Worm (Caenorhabditis elegans) whole organism, L4 larva: ENCODE data around the gene del-6.

ENCODE experiments used
- F37D6.2 ChIP-seq: sonication (generic microtip); optimal IDR thresholded peaks from 2 replicates; lab custom pipeline; 2016; ENCODE audit warnings: mild to moderate bottlenecking, missing genetic modification characterization, missing compliant biosample characterization
- F49E8.2 ChIP-seq: sonication (generic microtip); optimal IDR thresholded peaks from 2 replicates; lab custom pipeline; 2016; ENCODE audit warnings: missing compliant biosample characterization, mild to moderate bottlenecking, missing genetic modification characterization, borderline replicate concordance
- R02D3.7 ChIP-seq: fragments of 150-350 bp; sonication (generic microtip); optimal IDR thresholded peaks from 3 replicates; lab custom pipeline; 2014; ENCODE audit warnings: missing biosample characterization, missing genetic modification characterization
- T20F7.1 ChIP-seq: fragments of 200-800 bp; sonication (Bioruptor generic); optimal IDR thresholded peaks from 2 replicates; lab custom pipeline; 2018; ENCODE audit warnings: mild to moderate bottlenecking, missing genetic modification characterization, missing compliant biosample characterization
- Y5F2A.4 ChIP-seq: fragments of 200-800 bp; sonication (Bioruptor generic); optimal IDR thresholded peaks from 2 replicates; lab custom pipeline; 2018; ENCODE audit warnings: mild to moderate bottlenecking, missing genetic modification characterization, missing compliant biosample characterization
- aha-1 ChIP-seq: fragments of 150-350 bp; peaks from one replicate; lab custom pipeline; 2014; ENCODE audit warnings: missing biosample characterization, missing genetic modification characterization
- daf-16 ChIP-seq, 3 experiments: sonication (generic microtip); optimal IDR thresholded peaks; 2 replicates each; lab custom pipeline; 2016 to 2017; ENCODE audit warnings: missing genetic modification characterization in 3 of 3, missing genetic modification reagents in 3 of 3, mild to moderate bottlenecking in 2 of 3, missing compliant biosample characterization in 2 of 3, missing biosample characterization in 1 of 3, moderate library complexity in 1 of 3
- daf-8 ChIP-seq: fragments of 200-800 bp; sonication (Bioruptor generic); IDR thresholded peaks from 2 replicates; pipeline ENCODE4 v1.3.6; 2022; ENCODE audit warnings: missing genetic modification characterization, missing compliant biosample characterization
- dpl-1 ChIP-seq: fragments of 150-350 bp; optimal IDR thresholded peaks from 2 replicates; lab custom pipeline; 2014; ENCODE audit warnings: missing biosample characterization, missing genetic modification reagents, missing genetic modification characterization
- duxl-1 ChIP-seq: sonication (generic microtip); optimal IDR thresholded peaks from 2 replicates; lab custom pipeline; 2016; ENCODE audit warnings: mild to moderate bottlenecking, missing genetic modification characterization, moderate library complexity, missing compliant biosample characterization; ENCODE audit not compliant: poor library complexity
- dve-1 ChIP-seq: sonication (generic microtip); optimal IDR thresholded peaks from 2 replicates; lab custom pipeline; 2017; ENCODE audit warnings: antibody characterized with exemption, mild to moderate bottlenecking, missing genetic modification characterization, missing compliant biosample characterization; ENCODE audit not compliant: insufficient read depth
- egl-43 ChIP-seq: fragments of 200-800 bp; sonication (Bioruptor generic); IDR thresholded peaks from 2 replicates; pipeline ENCODE4 v1.3.6; 2022; ENCODE audit warnings: missing genetic modification reagents, missing genetic modification characterization, missing compliant biosample characterization
- fkh-10 ChIP-seq: fragments of 150-350 bp; optimal IDR thresholded peaks from 2 replicates; lab custom pipeline; 2014; ENCODE audit warnings: missing biosample characterization, missing genetic modification reagents, missing genetic modification characterization
- fos-1 ChIP-seq: fragments of 150-350 bp; optimal IDR thresholded peaks from 2 replicates; lab custom pipeline; 2014; ENCODE audit warnings: missing biosample characterization, missing genetic modification characterization
- hlh-11 ChIP-seq: fragments of 200-800 bp; sonication (Bioruptor generic); optimal IDR thresholded peaks from 2 replicates; lab custom pipeline; 2018; ENCODE audit warnings: mild to moderate bottlenecking, missing genetic modification characterization, missing compliant biosample characterization
- lim-7 ChIP-seq: fragments of 200-800 bp; sonication (Bioruptor generic); IDR thresholded peaks from 2 replicates; pipeline ENCODE4 v1.3.6; 2022; ENCODE audit warnings: missing genetic modification characterization, missing compliant biosample characterization
- lin-1 ChIP-seq: fragments of 200-800 bp; sonication (Bioruptor generic); IDR thresholded peaks from 2 replicates; pipeline ENCODE4 v1.3.6; 2022; ENCODE audit warnings: missing genetic modification reagents, missing genetic modification characterization, missing compliant biosample characterization
- lin-13 ChIP-seq: fragments of 150-350 bp; optimal IDR thresholded peaks from 2 replicates; lab custom pipeline; 2014; ENCODE audit warnings: missing biosample characterization, missing genetic modification reagents, missing genetic modification characterization
- lsy-2 ChIP-seq, 2 experiments: fragments of 150-350 bp in 1 of 2; sonication (generic microtip) in 1 of 2; optimal IDR thresholded peaks; 2 replicates each; lab custom pipeline; 2014 to 2017; ENCODE audit warnings: missing biosample characterization in 2 of 2, missing genetic modification characterization in 2 of 2
- nhr-28 ChIP-seq: fragments of 150-350 bp; optimal IDR thresholded peaks from 2 replicates; lab custom pipeline; 2014; ENCODE audit warnings: missing biosample characterization, missing genetic modification characterization
- nhr-77 ChIP-seq: fragments of 150-350 bp; optimal IDR thresholded peaks from 2 replicates; lab custom pipeline; 2014; ENCODE audit warnings: missing biosample characterization, missing genetic modification characterization
- rbr-2 ChIP-seq: sonication (generic microtip); optimal IDR thresholded peaks from 2 replicates; lab custom pipeline; 2016; ENCODE audit warnings: missing genotype, missing genetic modification characterization, missing compliant biosample characterization
- saeg-2 ChIP-seq: fragments of 200-800 bp; sonication (Bioruptor generic); IDR thresholded peaks from 2 replicates; pipeline ENCODE4 v1.3.6; 2022; ENCODE audit warnings: missing genetic modification reagents, missing genetic modification characterization, missing compliant biosample characterization
- snpc-4 ChIP-seq: fragments of 150-350 bp; optimal IDR thresholded peaks from 2 replicates; lab custom pipeline; 2014; ENCODE audit warnings: missing biosample characterization, missing genetic modification characterization
- spr-1 ChIP-seq: sonication (generic microtip); optimal IDR thresholded peaks from 2 replicates; lab custom pipeline; 2016; ENCODE audit warnings: mild to moderate bottlenecking, missing genetic modification characterization, missing compliant biosample characterization
- tra-1 ChIP-seq: fragments of 200-800 bp; sonication (Bioruptor generic); IDR thresholded peaks from 2 replicates; pipeline ENCODE4 v1.3.6; 2022; ENCODE audit warnings: missing genetic modification reagents, missing genetic modification characterization, missing compliant biosample characterization
- zfp-2 ChIP-seq: sonication (generic microtip); optimal IDR thresholded peaks from 2 replicates; lab custom pipeline; 2016; ENCODE audit warnings: mild to moderate bottlenecking, missing genetic modification characterization, missing compliant biosample characterization
- ztf-7 ChIP-seq: fragments of 150-350 bp; optimal IDR thresholded peaks from 2 replicates; lab custom pipeline; 2014; ENCODE audit warnings: missing biosample characterization, missing genetic modification characterization

del-6 gene

DNA sequence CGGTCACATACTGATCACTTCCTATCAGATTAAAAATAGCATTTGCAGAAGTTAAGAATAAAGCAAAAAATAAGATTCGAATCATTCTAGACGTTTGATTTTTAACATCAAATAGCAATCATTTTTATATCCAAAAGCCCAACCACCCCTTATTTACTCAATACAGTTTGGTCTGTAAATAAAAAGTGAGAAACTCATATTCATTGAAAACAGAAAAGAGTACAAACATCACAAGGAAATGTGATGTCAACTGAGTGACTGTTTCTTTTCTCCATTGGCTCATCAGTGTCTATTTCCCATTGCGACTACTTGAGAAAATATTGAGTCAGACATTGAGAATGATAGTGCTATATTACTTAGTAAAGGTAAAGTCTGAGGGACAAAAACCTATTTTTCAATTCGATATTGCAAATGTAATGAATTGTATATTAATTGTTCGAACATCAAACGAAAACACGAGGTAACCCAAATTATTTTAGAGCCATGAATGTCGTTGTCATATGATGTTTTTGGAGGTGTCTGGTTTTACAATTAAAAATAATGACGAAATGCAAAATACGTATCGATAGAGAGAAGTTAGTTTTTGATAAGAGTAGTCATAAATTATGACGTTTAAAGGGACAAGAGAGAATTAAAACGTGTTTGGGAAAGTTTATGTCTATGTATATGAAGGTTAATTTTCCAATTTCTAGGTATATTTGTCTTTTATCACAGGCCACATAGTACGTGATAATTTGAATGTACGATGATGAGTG is 17.2 kb downstream of the del-6 start, which contains the start of gene ttr-23 (continued):
- peak; percentile 49 for TF ChIP-seq nhr-28
- no peak for TF ChIP-seq lsy-2 (tag; optimal IDR thresholded peaks at IDR 0.05; lab: Kevin White, UChicago)
- peak; percentile 37 for TF ChIP-seq aha-1 (tag; lab: Kevin White, UChicago)

DNA sequence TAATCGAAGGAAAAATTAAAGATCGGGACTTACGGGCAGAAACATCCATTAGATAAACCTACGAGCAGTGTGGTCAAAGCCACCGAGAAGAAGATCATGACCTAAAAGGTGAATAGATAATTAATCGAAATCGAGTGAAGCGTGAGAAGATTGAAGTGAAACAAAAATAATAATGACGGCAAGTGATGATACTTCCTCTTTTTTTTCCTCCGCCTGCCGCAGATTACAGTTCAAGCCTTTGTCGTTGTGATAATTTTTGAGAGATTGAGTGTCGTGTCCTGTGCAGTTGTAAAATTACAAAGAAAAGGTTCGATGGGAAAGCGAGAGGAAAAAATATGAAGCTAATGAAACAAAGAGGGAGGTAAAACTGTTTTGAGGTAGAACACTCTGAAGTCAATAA is 19.8 kb downstream of the del-6 start, which contains the start of gene T21C9.9:
T21C9.9 (minus strand) TSS at position 101 of the 400 bp plus-strand sequence.
- no peak for TF ChIP-seq snpc-4

DNA sequence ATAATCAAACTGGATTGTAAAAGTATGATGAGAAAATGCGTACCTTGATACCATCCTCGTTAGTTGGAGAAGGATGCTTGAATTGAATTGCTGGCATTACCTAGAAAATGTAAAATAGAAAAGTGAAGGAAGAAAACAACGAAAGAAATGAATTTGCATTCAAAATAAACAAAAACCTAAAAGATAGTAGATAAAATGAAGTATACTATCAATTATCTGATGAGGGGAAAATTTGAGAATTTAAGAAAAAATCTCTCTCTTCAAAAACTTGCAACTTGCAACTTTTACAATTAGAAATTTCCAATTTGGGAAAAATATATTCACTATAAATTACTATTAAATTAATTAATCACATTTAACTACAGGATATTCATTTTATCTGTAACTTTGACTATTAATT is 22.1 kb downstream of the del-6 start, which contains the start of gene T21C9.11:
T21C9.11 (minus strand) TSS at position 101 of the 400 bp plus-strand sequence.
- TF ChIP-seq dpl-1 (no peak), spr-1 (no peak), R02D3.7 (tag; lab: Kevin White, UChicago) (no peak), Y5F2A.4 (GFP tag; lab: Kevin White, UChicago) (no peak)
- TF ChIP-seq, all 104 proteins: peak for 0

DNA sequence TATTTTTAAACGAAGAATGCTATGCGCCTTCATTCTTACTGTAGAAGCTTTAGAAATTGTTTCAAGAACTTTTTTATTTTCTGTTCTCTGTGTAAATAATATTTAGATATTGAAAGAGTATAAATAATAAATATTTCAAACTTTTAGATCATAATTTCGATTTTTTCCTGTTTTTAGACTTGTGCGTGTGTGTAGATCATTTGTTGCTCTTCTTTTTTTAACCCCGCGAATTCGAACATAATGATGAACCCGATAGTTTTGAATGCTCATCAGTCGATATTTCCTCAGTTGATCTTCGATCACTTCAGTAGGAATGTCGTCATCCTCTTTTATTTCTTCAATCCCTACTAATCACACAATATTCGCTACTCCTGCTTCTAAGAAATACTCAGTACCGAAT is 24.5 kb downstream of the del-6 start, which contains the start of gene T21C9.13:
T21C9.13 (plus strand) TSS at position 33 of the 400 bp plus-strand sequence.
- TF ChIP-seq daf-8 (no peak), rbr-2 (tag; lab: Kevin White, UChicago) (no peak), aha-1 (tag; lab: Kevin White, UChicago) (no peak)

DNA sequence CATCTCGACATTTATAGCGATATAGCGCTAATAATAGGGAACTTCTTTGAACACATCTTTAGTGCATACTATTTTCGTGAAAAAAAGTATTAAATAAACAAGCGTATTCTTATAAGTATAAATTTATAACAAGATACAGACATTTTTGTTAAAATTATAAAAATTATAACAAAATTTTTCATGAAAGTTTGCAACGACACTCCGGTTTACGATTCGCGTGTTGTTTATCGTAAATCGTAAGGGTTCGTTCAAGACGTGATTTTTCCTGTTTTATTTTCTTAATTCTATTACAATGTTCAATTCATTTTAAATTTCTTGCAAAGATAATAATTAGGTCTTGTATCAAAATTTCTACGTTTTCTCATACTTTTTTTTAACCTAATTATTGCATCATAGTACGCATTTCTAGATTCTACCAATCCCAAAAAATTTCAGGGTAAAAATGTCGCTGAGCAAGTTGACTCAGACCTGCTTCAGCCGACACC is 26.0 kb downstream of the del-6 start, which contains the start of gene scpl-4:
scpl-4 (plus strand) TSS at position 435 of the 485 bp plus-strand sequence.
- TF ChIP-seq T20F7.1 (peak; percentile 88), R02D3.7 (tag; lab: Kevin White, UChicago) (peak; percentile 21), duxl-1 (tag; lab: Kevin White, UChicago) (no peak)

DNA sequence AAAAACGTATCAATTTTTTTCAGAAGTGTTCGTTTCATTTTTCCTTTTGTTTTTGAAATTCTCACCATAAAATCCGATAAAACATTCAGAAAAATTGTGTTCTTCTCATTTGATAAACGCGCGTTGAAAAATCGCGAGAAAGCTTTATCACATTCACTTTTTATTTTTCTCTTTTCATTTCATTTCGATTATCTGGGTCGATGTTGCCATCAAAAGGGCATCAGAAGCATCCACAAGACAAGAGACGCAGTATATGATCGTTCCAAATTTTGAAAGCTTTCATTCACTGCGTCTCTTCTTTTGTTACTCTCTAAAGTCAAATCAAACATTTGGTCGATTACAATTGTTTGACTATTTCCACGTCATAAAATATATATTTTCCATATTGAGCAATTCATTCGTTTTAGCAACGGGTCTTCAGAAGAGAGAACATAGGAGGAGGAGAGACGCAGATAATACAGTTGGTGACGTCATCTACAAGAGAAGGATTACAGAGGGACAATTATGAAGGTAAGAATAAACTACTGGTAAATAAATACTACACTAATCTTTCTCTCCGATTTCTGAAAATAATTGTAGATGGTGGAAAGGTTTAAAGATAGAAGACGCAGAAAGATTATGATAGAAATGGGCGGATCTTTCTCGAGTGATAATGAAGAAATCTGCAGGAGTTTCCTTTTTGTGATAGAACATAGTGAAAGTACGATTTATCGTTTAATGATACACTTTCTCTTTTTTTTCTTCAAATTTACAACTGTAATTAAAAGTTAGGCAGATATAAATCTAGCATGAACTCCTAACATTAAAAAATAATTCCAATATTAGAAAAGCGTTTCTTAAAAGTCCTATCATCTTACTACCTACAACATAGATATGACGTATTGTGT is 29.6 kb downstream of the del-6 start, which contains the start of gene H27A22.1:
H27A22.1 (plus strand) TSS at position 505 of the 887 bp plus-strand sequence.
- TF ChIP-seq daf-16 (GFP tag; optimal IDR thresholded peaks at IDR 0.05; lab: Kevin White, UChicago), result no peak
- peak; percentile 4 for TF ChIP-seq daf-16 (tag; optimal IDR thresholded peaks at IDR 0.05; lab: Kevin White, UChicago)
- no peak for TF ChIP-seq nhr-77 (tag; lab: Kevin White, UChicago)
- no peak for TF ChIP-seq lin-1
- no peak for TF ChIP-seq egl-43
- no peak for TF ChIP-seq lim-7 (GFP tag; lab: Robert Waterston, UW)
- TF ChIP-seq tra-1 (GFP tag; lab: Robert Waterston, UW), result no peak
- no peak for TF ChIP-seq lin-13
- TF ChIP-seq aha-1 (tag; lab: Kevin White, UChicago), result peak; percentile 96
- no peak for TF ChIP-seq ztf-7 (tag; lab: Kevin White, UChicago)
- TF ChIP-seq hlh-11 (tag; lab: Kevin White, UChicago), result no peak
- no peak for TF ChIP-seq rbr-2 (tag; lab: Kevin White, UChicago)
- TF ChIP-seq zfp-2 (tag; lab: Kevin White, UChicago), result no peak
- TF ChIP-seq fkh-10, result no peak
- no peak for TF ChIP-seq F37D6.2 (tag; lab: Kevin White, UChicago)
- no peak for TF ChIP-seq F49E8.2 (tag; lab: Kevin White, UChicago)

DNA sequence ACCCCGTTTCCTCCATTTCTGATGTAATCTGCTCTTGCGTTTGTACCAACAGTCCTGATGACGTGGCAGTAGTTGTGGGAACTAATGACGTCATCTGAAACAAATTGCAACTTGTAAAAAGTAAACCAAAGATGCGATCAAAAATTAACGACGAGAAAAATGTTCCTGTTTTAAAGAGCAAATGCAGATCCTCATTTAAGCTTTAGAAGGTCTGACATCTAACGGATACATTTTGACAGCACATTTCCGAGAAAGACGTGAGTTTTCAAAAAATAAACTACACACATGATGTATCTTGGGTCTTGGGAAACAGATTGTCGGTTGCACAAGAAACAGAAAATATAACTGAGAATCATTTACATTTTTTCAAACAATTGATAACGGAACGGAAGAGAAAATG is 42.8 kb downstream of the del-6 start, which contains the start of gene H09F14.1:
H09F14.1 (minus strand) TSS at position 101 of the 400 bp plus-strand sequence.
- TF ChIP-seq saeg-2 (GFP tag; lab: Robert Waterston, UW) (no peak), fos-1 (tag; lab: Kevin White, UChicago) (no peak), dve-1 (tag; lab: Kevin White, UChicago) (no peak)
